Worm (Caenorhabditis elegans) whole organism, late embryonic: Measurements from ENCODE around the gene srx-33.

Source experiments
- ceh-22 ChIP-seq: sonication (generic microtip); optimal IDR thresholded peaks from 2 replicates; lab custom pipeline; 2017; ENCODE audit warnings: missing biosample characterization, missing genetic modification characterization
- hlh-8 ChIP-seq: sonication (generic microtip); optimal IDR thresholded peaks from 2 replicates; lab custom pipeline; 2016; ENCODE audit warnings: missing genotype, missing genetic modification characterization, missing compliant biosample characterization

ce11 chrV:7103247-7103646, 15.4 kb downstream of the srx-33 start, which contains the start of gene odr-2:
- TF ChIP-seq ceh-22 (no peak), hlh-8 (tag; lab: Kevin White, UChicago) (no peak)
